Fruit fly (Drosophila melanogaster) S2 (cell line): ENCODE measurements around the gene CG13842.

ENCODE experiments used
- CG8478 ChIP-seq: fragments of >200 bp; optimal IDR thresholded peaks from 2 replicates; lab custom pipeline; 2018
- CTCF ChIP-seq, 2 experiments: fragments of >200 bp; optimal IDR thresholded peaks; 2 replicates each; lab custom pipeline; 2018

Gene CG13842

DNA sequence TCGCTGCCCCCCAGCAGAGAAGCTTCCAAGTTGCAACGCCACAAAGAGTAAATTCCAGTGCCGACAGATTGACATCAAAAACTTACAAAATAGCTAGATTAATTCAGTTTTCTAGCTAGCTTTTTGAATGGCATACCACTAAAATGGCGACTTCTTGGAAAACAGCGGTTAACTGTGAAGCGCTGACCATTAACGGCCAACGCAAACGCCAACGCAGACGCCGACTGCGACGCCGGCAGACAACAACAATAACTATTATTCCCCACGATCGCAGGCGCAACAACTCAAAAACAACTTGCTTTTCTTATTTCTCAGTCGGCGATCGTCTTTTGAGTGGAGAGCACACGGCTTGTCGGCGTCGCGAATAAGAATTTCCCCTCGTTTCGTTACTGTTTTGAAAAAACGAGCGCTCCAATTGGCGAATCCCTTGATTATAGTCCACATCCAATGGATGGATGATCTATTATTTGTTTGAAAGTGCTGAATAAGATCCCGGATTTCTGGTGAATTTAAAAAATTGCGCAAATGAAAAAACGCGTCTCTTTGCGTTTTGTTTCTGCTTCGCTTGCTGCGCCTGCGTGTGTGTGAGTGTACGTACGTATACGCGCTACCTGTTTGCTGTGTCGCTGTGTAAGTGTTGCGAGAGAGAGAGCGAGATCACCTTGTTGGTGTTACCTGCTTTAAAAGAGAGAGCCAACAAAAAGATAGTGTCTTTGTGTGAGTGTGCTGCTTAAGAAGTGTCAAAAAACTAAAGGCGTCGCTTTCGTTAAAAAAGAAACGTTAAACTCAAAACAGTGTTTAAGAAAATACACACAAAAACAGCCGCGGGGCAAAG is 40.4 kb downstream of the CG13842 start:
- TF ChIP-seq CTCF (optimal IDR thresholded peaks at IDR 0.05; lab: Kevin White, UChicago) (no peak), CG8478 (lab: Kevin White, UChicago) (no peak)

DNA sequence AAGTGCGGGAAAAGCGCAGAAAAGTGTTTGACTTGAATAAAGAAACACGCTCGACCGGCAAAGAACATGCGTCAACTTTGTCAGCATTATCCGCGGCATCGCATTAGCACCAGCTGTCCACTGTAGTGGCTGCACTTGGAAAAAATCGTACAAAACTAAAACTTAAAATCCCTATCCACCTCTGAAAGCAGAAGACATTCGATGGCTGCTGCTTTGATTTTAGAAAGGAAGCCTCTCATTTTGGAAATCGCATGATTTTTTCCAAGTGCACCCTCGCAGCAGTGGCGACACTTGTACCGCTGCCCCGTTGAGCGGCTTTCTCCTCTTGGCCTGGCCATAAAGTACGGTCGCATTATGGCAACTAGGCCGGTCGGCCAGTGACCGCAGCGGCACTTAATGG is 42.8 kb downstream of the CG13842 start:
- TF ChIP-seq CG8478 (lab: Kevin White, UChicago): no peak
- no peak for TF ChIP-seq CTCF (optimal IDR thresholded peaks at IDR 0.05; lab: Kevin White, UChicago)

DNA sequence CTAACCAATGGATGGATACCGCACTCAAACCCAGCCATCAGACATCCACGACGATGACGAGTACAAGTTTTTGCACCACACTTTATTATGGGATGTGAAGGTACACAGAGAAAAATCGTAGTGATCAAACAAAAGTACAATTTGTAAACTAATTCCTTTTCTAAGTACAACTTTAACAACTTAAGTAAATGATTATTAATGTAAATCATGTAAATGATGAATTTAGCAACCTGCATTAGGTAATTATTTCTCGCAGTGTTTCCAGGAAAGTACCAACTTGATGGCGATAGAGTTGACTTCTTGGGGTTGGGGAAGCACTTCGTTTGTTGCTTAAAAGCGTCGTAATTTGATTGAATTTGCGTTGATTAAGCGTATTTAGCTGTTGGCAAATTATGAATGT is 44.0 kb downstream of the CG13842 start:
- TF ChIP-seq CTCF (optimal IDR thresholded peaks at IDR 0.05; lab: Kevin White, UChicago) (no peak), CG8478 (lab: Kevin White, UChicago) (no peak)
